Worm (Caenorhabditis elegans) whole organism, L4 larva: ENCODE measurements around the gene srv-6.

ENCODE experiments used
- D1046.2 ChIP-seq: fragments of 200-800 bp; sonication (Bioruptor generic); IDR thresholded peaks from 2 replicates; pipeline ENCODE4 v1.3.6; 2022; ENCODE audit warnings: missing genetic modification characterization, missing compliant biosample characterization
- F10B5.3 ChIP-seq: sonication (generic microtip); optimal IDR thresholded peaks from 2 replicates; lab custom pipeline; 2016; ENCODE audit warnings: mild to moderate bottlenecking, missing genetic modification characterization, missing compliant biosample characterization
- F26F4.8 ChIP-seq: fragments of 200-800 bp; sonication (Bioruptor generic); conservative IDR thresholded peaks from 2 replicates; pipeline ENCODE4 v1.3.6; 2022; ENCODE audit warnings: missing genetic modification characterization, missing compliant biosample characterization
- F44E2.7 ChIP-seq: fragments of 200-800 bp; sonication (Bioruptor generic); IDR thresholded peaks from 2 replicates; pipeline ENCODE4 v2.1.2; 2022; ENCODE audit warnings: missing genetic modification characterization, missing compliant biosample characterization
- R02D3.7 ChIP-seq: fragments of 150-350 bp; sonication (generic microtip); optimal IDR thresholded peaks from 3 replicates; lab custom pipeline; 2014; ENCODE audit warnings: missing biosample characterization, missing genetic modification characterization
- T20F7.1 ChIP-seq: fragments of 200-800 bp; sonication (Bioruptor generic); optimal IDR thresholded peaks from 2 replicates; lab custom pipeline; 2018; ENCODE audit warnings: mild to moderate bottlenecking, missing genetic modification characterization, missing compliant biosample characterization
- Y105C5A.15 ChIP-seq: fragments of 200-800 bp; sonication (Bioruptor generic); IDR thresholded peaks from 2 replicates; pipeline ENCODE4 v1.3.6; 2022; ENCODE audit warnings: missing genetic modification characterization, missing compliant biosample characterization
- Y5F2A.4 ChIP-seq: fragments of 200-800 bp; sonication (Bioruptor generic); optimal IDR thresholded peaks from 2 replicates; lab custom pipeline; 2018; ENCODE audit warnings: mild to moderate bottlenecking, missing genetic modification characterization, missing compliant biosample characterization
- ceh-28 ChIP-seq: fragments of 150-350 bp; optimal IDR thresholded peaks from 2 replicates; lab custom pipeline; 2014; ENCODE audit warnings: missing biosample characterization, missing genetic modification reagents, missing genetic modification characterization
- ceh-32 ChIP-seq: sonication (generic microtip); optimal IDR thresholded peaks from 2 replicates; lab custom pipeline; 2016; ENCODE audit warnings: mild to moderate bottlenecking, missing genetic modification characterization, missing compliant biosample characterization; ENCODE audit not compliant: poor library complexity
- ces-1 ChIP-seq: fragments of 150-350 bp; sonication (generic microtip); optimal IDR thresholded peaks from 4 replicates; lab custom pipeline; 2014; ENCODE audit warnings: missing biosample characterization, missing genetic modification reagents, missing genetic modification characterization
- ctbp-1 ChIP-seq: fragments of 200-800 bp; sonication (Bioruptor generic); IDR thresholded peaks from 2 replicates; pipeline ENCODE4 v1.3.6; 2022; ENCODE audit warnings: missing genetic modification reagents, missing genetic modification characterization, missing compliant biosample characterization
- daf-16 ChIP-seq, 3 experiments: sonication (generic microtip); optimal IDR thresholded peaks; 2 replicates each; lab custom pipeline; 2016 to 2017; ENCODE audit warnings: missing genetic modification characterization in 3 of 3, missing genetic modification reagents in 3 of 3, mild to moderate bottlenecking in 2 of 3, missing compliant biosample characterization in 2 of 3, missing biosample characterization in 1 of 3, moderate library complexity in 1 of 3
- dmd-6 ChIP-seq: fragments of 200-800 bp; sonication (Bioruptor generic); IDR thresholded peaks from 2 replicates; pipeline ENCODE4 v1.3.6; 2022; ENCODE audit warnings: missing genetic modification reagents, missing genetic modification characterization, missing compliant biosample characterization
- dmd-8 ChIP-seq: fragments of 200-800 bp; sonication (Bioruptor generic); IDR thresholded peaks from 2 replicates; pipeline ENCODE4 v1.3.6; 2022; ENCODE audit warnings: missing genetic modification characterization, missing compliant biosample characterization
- dpl-1 ChIP-seq: fragments of 150-350 bp; optimal IDR thresholded peaks from 2 replicates; lab custom pipeline; 2014; ENCODE audit warnings: missing biosample characterization, missing genetic modification reagents, missing genetic modification characterization
- duxl-1 ChIP-seq: sonication (generic microtip); optimal IDR thresholded peaks from 2 replicates; lab custom pipeline; 2016; ENCODE audit warnings: mild to moderate bottlenecking, missing genetic modification characterization, moderate library complexity, missing compliant biosample characterization; ENCODE audit not compliant: poor library complexity
- egl-43 ChIP-seq: fragments of 200-800 bp; sonication (Bioruptor generic); IDR thresholded peaks from 2 replicates; pipeline ENCODE4 v1.3.6; 2022; ENCODE audit warnings: missing genetic modification reagents, missing genetic modification characterization, missing compliant biosample characterization
- gei-8 ChIP-seq: fragments of 200-800 bp; sonication (Bioruptor generic); optimal IDR thresholded peaks from 2 replicates; lab custom pipeline; 2018; ENCODE audit warnings: mild to moderate bottlenecking, missing genetic modification characterization, missing compliant biosample characterization
- hlh-11 ChIP-seq: fragments of 200-800 bp; sonication (Bioruptor generic); optimal IDR thresholded peaks from 2 replicates; lab custom pipeline; 2018; ENCODE audit warnings: mild to moderate bottlenecking, missing genetic modification characterization, missing compliant biosample characterization
- hlh-30 ChIP-seq: sonication (generic microtip); optimal IDR thresholded peaks from 2 replicates; lab custom pipeline; 2017; ENCODE audit warnings: antibody characterized with exemption, mild to moderate bottlenecking, missing genetic modification characterization, missing compliant biosample characterization; ENCODE audit not compliant: insufficient read depth
- jun-1 ChIP-seq: fragments of 150-350 bp; optimal IDR thresholded peaks from 2 replicates; lab custom pipeline; 2014; ENCODE audit warnings: missing biosample characterization, missing genetic modification reagents, missing genetic modification characterization
- lim-7 ChIP-seq: fragments of 200-800 bp; sonication (Bioruptor generic); IDR thresholded peaks from 2 replicates; pipeline ENCODE4 v1.3.6; 2022; ENCODE audit warnings: missing genetic modification characterization, missing compliant biosample characterization
- lin-38 ChIP-seq: fragments of 200-800 bp; sonication (Bioruptor generic); IDR thresholded peaks from 2 replicates; pipeline ENCODE4 v1.3.6; 2022; ENCODE audit warnings: missing genetic modification reagents, missing genetic modification characterization, missing compliant biosample characterization
- lin-39 ChIP-seq: fragments of 150-350 bp; optimal IDR thresholded peaks from 2 replicates; lab custom pipeline; 2014; ENCODE audit warnings: missing biosample characterization, missing genetic modification reagents, missing genetic modification characterization
- lir-3 ChIP-seq: sonication (generic microtip); optimal IDR thresholded peaks from 2 replicates; lab custom pipeline; 2016; ENCODE audit warnings: mild to moderate bottlenecking, missing genetic modification characterization, missing compliant biosample characterization
- mdt-29 ChIP-seq: fragments of 200-800 bp; sonication (Bioruptor generic); IDR thresholded peaks from 2 replicates; pipeline ENCODE4 v1.3.6; 2022; ENCODE audit warnings: missing genetic modification reagents, missing genetic modification characterization, missing compliant biosample characterization
- mes-2 ChIP-seq: sonication (generic microtip); optimal IDR thresholded peaks from 2 replicates; lab custom pipeline; 2016; ENCODE audit warnings: missing genotype, mild to moderate bottlenecking, missing genetic modification characterization, missing compliant biosample characterization; ENCODE audit not compliant: poor library complexity, severe bottlenecking
- mxl-3 ChIP-seq: fragments of 200-800 bp; sonication (Bioruptor generic); optimal IDR thresholded peaks from 2 replicates; lab custom pipeline; 2018; ENCODE audit warnings: mild to moderate bottlenecking, missing genetic modification characterization, missing compliant biosample characterization
- nhr-10 ChIP-seq: fragments of 150-350 bp; optimal IDR thresholded peaks from 2 replicates; lab custom pipeline; 2014; ENCODE audit warnings: missing biosample characterization, missing genetic modification characterization
- nhr-11 ChIP-seq: fragments of 150-350 bp; optimal IDR thresholded peaks from 2 replicates; lab custom pipeline; 2014; ENCODE audit warnings: missing biosample characterization, missing genetic modification characterization
- nhr-111 ChIP-seq: fragments of 200-800 bp; sonication (Bioruptor generic); optimal IDR thresholded peaks from 2 replicates; lab custom pipeline; 2018; ENCODE audit warnings: mild to moderate bottlenecking, missing genetic modification characterization, missing compliant biosample characterization
- nhr-28 ChIP-seq: fragments of 150-350 bp; optimal IDR thresholded peaks from 2 replicates; lab custom pipeline; 2014; ENCODE audit warnings: missing biosample characterization, missing genetic modification characterization
- nhr-48 ChIP-seq: sonication (generic microtip); optimal IDR thresholded peaks from 2 replicates; lab custom pipeline; 2016; ENCODE audit warnings: mild to moderate bottlenecking, missing genetic modification characterization, missing compliant biosample characterization
- nhr-6 ChIP-seq: fragments of 150-350 bp; optimal IDR thresholded peaks from 2 replicates; lab custom pipeline; 2014; ENCODE audit warnings: missing biosample characterization, missing genetic modification characterization
- php-3 ChIP-seq: fragments of 200-800 bp; sonication (Bioruptor generic); IDR thresholded peaks from 2 replicates; pipeline ENCODE4 v1.3.6; 2022; ENCODE audit warnings: missing genetic modification reagents, missing genetic modification characterization, missing compliant biosample characterization
- pqm-1 ChIP-seq: sonication (generic microtip); optimal IDR thresholded peaks from 2 replicates; lab custom pipeline; 2017; ENCODE audit warnings: missing biosample characterization, missing genetic modification characterization
- saeg-2 ChIP-seq: fragments of 200-800 bp; sonication (Bioruptor generic); IDR thresholded peaks from 2 replicates; pipeline ENCODE4 v1.3.6; 2022; ENCODE audit warnings: missing genetic modification reagents, missing genetic modification characterization, missing compliant biosample characterization
- snpc-1.2 ChIP-seq: fragments of 200-800 bp; sonication (Bioruptor generic); IDR thresholded peaks from 2 replicates; pipeline ENCODE4 v1.3.6; 2022; ENCODE audit warnings: missing genetic modification reagents, missing genetic modification characterization, missing compliant biosample characterization
- snpc-4 ChIP-seq: fragments of 150-350 bp; optimal IDR thresholded peaks from 2 replicates; lab custom pipeline; 2014; ENCODE audit warnings: missing biosample characterization, missing genetic modification characterization
- spr-1 ChIP-seq: sonication (generic microtip); optimal IDR thresholded peaks from 2 replicates; lab custom pipeline; 2016; ENCODE audit warnings: mild to moderate bottlenecking, missing genetic modification characterization, missing compliant biosample characterization
- tag-97 ChIP-seq: fragments of 200-800 bp; sonication (Bioruptor generic); IDR thresholded peaks from 2 replicates; pipeline ENCODE4 v1.3.6; 2022; ENCODE audit warnings: missing genetic modification characterization, missing compliant biosample characterization
- unc-62 ChIP-seq, 3 experiments: fragments of 150-350 bp in 1 of 3; sonication (generic microtip); optimal IDR thresholded peaks in 2 of 3; peaks in 1 of 3; 1 replicate in 1 of 3; 2 replicates in 2 of 3; lab custom pipeline; 2014 to 2017; ENCODE audit warnings: missing biosample characterization in 3 of 3, missing genetic modification characterization in 3 of 3, missing genetic modification reagents in 3 of 3, missing genotype in 1 of 3
- zag-1 ChIP-seq: fragments of 150-350 bp; optimal IDR thresholded peaks from 2 replicates; lab custom pipeline; 2014; ENCODE audit warnings: missing biosample characterization, missing genetic modification characterization
- zfp-2 ChIP-seq: sonication (generic microtip); optimal IDR thresholded peaks from 2 replicates; lab custom pipeline; 2016; ENCODE audit warnings: mild to moderate bottlenecking, missing genetic modification characterization, missing compliant biosample characterization
- zfp-3 ChIP-seq: fragments of 200-800 bp; sonication (Bioruptor generic); conservative IDR thresholded peaks from 2 replicates; pipeline ENCODE4 v1.3.6; 2022; ENCODE audit warnings: missing genetic modification reagents, missing genetic modification characterization, missing compliant biosample characterization
- zip-2 ChIP-seq: fragments of 150-350 bp; optimal IDR thresholded peaks from 2 replicates; lab custom pipeline; 2014; ENCODE audit warnings: missing biosample characterization, missing genetic modification characterization
- ztf-7 ChIP-seq: fragments of 150-350 bp; optimal IDR thresholded peaks from 2 replicates; lab custom pipeline; 2014; ENCODE audit warnings: missing biosample characterization, missing genetic modification characterization

srv-6 gene

DNA sequence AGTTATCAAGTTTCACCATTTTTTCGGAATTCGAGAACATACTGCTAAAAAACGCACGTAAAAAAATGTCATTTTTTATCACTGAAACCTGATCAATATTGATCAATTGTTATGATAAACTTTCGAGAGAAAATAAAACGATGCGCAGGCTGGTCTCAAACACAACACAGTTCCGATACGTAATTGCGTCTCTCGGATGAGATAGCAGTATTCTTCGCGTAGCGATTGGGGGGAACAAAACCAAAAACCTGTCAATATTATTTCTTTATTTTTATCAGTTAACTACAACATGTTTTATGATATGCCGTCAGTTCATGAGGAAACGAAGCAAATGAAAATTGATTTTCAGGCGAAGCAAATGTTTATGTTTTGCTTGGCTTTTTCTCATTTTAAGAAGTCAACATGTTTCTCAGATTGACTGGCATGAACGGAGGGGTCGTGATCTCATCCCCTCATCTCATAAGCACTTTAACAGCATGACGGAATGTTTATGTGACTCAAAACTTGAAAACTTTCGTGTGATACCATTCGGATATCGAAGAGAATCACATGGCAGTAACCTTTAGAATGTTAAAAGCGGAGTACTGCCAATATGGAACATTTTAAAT, 41.3 kb upstream of the srv-6 start (continued):
- TF ChIP-seq pqm-1 (tag; lab: Kevin White, UChicago) = peak; percentile 55
- TF ChIP-seq lin-39 = no peak
- no peak for TF ChIP-seq mes-2 (tag; lab: Kevin White, UChicago)
- TF ChIP-seq hlh-30 (tag; lab: Kevin White, UChicago) = peak; percentile 9
- TF ChIP-seq Y105C5A.15 (GFP tag; lab: Robert Waterston, UW) = no peak
- TF ChIP-seq ceh-32 (tag; lab: Kevin White, UChicago) = no peak
- TF ChIP-seq zag-1 (tag; lab: Kevin White, UChicago) = no peak
- no peak for TF ChIP-seq egl-43 (GFP tag; lab: Robert Waterston, UW)
- TF ChIP-seq lim-7 (GFP tag; lab: Robert Waterston, UW) = no peak
- TF ChIP-seq zfp-2 (tag; lab: Kevin White, UChicago) = no peak
- TF ChIP-seq unc-62 (GFP tag; optimal IDR thresholded peaks at IDR 0.05 in 1 of 2; lab: Kevin White, UChicago) = peak in 1 of 2 experiments; percentile 37
- TF ChIP-seq unc-62 (tag; optimal IDR thresholded peaks at IDR 0.05; lab: Kevin White, UChicago) = no peak
- peak; percentile 75 for TF ChIP-seq dmd-6 (GFP tag; lab: Robert Waterston, UW)
- no peak for TF ChIP-seq saeg-2 (GFP tag; lab: Robert Waterston, UW)
- TF ChIP-seq F10B5.3 (tag; lab: Kevin White, UChicago) = no peak
- TF ChIP-seq nhr-10 = no peak
- no peak for TF ChIP-seq snpc-4 (tag; lab: Kevin White, UChicago)
- TF ChIP-seq dpl-1 = no peak
- peak; percentile 78 for TF ChIP-seq hlh-11
- TF ChIP-seq ceh-28 (tag; lab: Kevin White, UChicago) = no peak
- no peak for TF ChIP-seq snpc-1.2 (GFP tag; lab: Robert Waterston, UW)
- no peak for TF ChIP-seq ztf-7 (tag; lab: Kevin White, UChicago)
- no peak for TF ChIP-seq lir-3 (tag; lab: Kevin White, UChicago)
- TF ChIP-seq R02D3.7 = no peak
- no peak for TF ChIP-seq gei-8 (GFP tag; lab: Kevin White, UChicago)
- TF ChIP-seq zip-2 (tag; lab: Kevin White, UChicago) = no peak
- TF ChIP-seq Y5F2A.4 (GFP tag; lab: Kevin White, UChicago) = no peak
- no peak for TF ChIP-seq dmd-8 (GFP tag; lab: Robert Waterston, UW)
- TF ChIP-seq ces-1 (GFP tag; lab: Kevin White, UChicago) = no peak
- no peak for TF ChIP-seq F26F4.8 (GFP tag; lab: Robert Waterston, UW)
- no peak for TF ChIP-seq mdt-29 (GFP tag; lab: Robert Waterston, UW)
- peak; percentile 66 for TF ChIP-seq php-3
- TF ChIP-seq tag-97 (GFP tag; lab: Robert Waterston, UW) = no peak
- no peak for TF ChIP-seq ctbp-1 (GFP tag; lab: Robert Waterston, UW)
- TF ChIP-seq lin-38 (GFP tag; lab: Robert Waterston, UW) = no peak
- TF ChIP-seq zfp-3 (GFP tag; lab: Robert Waterston, UW) = 0 out of 2 replicates have a peak, but pooled peaks have one; percentile 29
- peak; percentile 82 for TF ChIP-seq nhr-28 (tag; lab: Kevin White, UChicago)
- TF ChIP-seq nhr-111 (GFP tag; lab: Kevin White, UChicago) = no peak
- no peak for TF ChIP-seq T20F7.1
- no peak for TF ChIP-seq spr-1 (tag; lab: Kevin White, UChicago)
- peak; percentile 33 for TF ChIP-seq mxl-3 (GFP tag; lab: Kevin White, UChicago)
- peak; percentile 48 for TF ChIP-seq nhr-48 (tag; lab: Kevin White, UChicago)
- no peak for TF ChIP-seq duxl-1
- TF ChIP-seq nhr-6 = no peak
- TF ChIP-seq daf-16 (GFP tag; optimal IDR thresholded peaks at IDR 0.05; lab: Kevin White, UChicago) = peak; percentile 2 to 78
- TF ChIP-seq daf-16 (tag; optimal IDR thresholded peaks at IDR 0.05; lab: Kevin White, UChicago) = peak; percentile 96
- no peak for TF ChIP-seq nhr-11 (tag; lab: Kevin White, UChicago)
- no peak for TF ChIP-seq D1046.2 (GFP tag; lab: Robert Waterston, UW)
- no peak for TF ChIP-seq jun-1 (tag; lab: Kevin White, UChicago)
- no peak for TF ChIP-seq F44E2.7 (GFP tag; lab: Robert Waterston, UW)
